Worm (Caenorhabditis elegans): ENCODE measurements around the gene T19D12.5.

DNA sequence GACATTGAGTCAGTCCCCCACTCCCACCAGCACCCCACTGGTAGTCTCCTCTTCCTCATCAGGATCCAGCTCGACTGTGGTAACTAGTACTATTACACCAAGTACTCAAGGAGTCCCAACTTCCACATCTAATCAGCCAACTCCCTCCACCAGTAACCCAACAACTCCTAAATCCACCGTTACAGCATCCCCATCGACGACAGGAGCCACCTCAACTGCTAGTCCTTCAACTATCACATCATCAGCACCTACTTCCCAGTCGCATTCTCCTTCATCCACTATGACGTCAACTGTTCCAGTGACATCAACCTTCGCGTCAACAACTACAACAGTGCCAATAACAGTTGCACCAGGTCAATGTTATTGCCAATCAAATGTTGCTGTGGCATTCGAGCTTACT, 32.5 kb upstream of the T19D12.5 start:
- TF ChIP-seq repo-1 (tag; optimal IDR thresholded peaks at IDR 0.05) (no peak), C06A6.2 (GFP tag; conservative IDR thresholded peaks at IDR 0.05) (no peak), mcd-1 (GFP tag; IDR thresholded peaks at IDR 0.05) (no peak), F10E7.11 (tag; optimal IDR thresholded peaks at IDR 0.05) (no peak), snpc-4 (GFP tag; optimal IDR thresholded peaks at IDR 0.05) (no peak), snpc-4 (tag; optimal IDR thresholded peaks at IDR 0.05) (no peak), ceh-79 (tag; optimal IDR thresholded peaks at IDR 0.05) (no peak), B0035.1 (tag; optimal IDR thresholded peaks at IDR 0.05) (no peak), attf-6 (GFP tag; IDR thresholded peaks at IDR 0.05) (no peak), sdz-38 (tag; optimal IDR thresholded peaks at IDR 0.05) (no peak)

All from whole organism, young adult.